Worm (Caenorhabditis elegans) whole organism, young adult: ENCODE data around the gene xpf-1.

Experiments
- bed-1 ChIP-seq: fragments of 200-800 bp; sonication (Bioruptor generic); IDR thresholded peaks from 2 replicates; pipeline ENCODE4 v1.3.6; 2022; ENCODE audit warnings: missing genetic modification reagents, missing genetic modification characterization, missing compliant biosample characterization
- ceh-40 ChIP-seq: fragments of 200-800 bp; sonication (Bioruptor generic); IDR thresholded peaks from 2 replicates; pipeline ENCODE4 v1.3.6; 2022; ENCODE audit warnings: missing genetic modification characterization, missing compliant biosample characterization
- egl-18 ChIP-seq: fragments of 200-800 bp; sonication (Bioruptor generic); IDR thresholded peaks from 2 replicates; pipeline ENCODE4 v1.3.6; 2022; ENCODE audit warnings: missing genetic modification reagents, missing genetic modification characterization, missing compliant biosample characterization
- hmg-1.2 ChIP-seq: fragments of 200-800 bp; sonication (Bioruptor generic); IDR thresholded peaks from 2 replicates; pipeline ENCODE4 v1.3.6; 2022; ENCODE audit warnings: missing genetic modification reagents, missing genetic modification characterization, missing compliant biosample characterization

- no peak for TF ChIP-seq bed-1 (GFP tag; lab: Robert Waterston, UW)
- TF ChIP-seq ceh-40 (GFP tag; lab: Robert Waterston, UW): no peak
- no peak for TF ChIP-seq egl-18 (GFP tag; lab: Robert Waterston, UW)
- no peak for TF ChIP-seq hmg-1.2
Measured at ce11 chrII:11695945-11696270, at the start of gene xpf-1.
